Fruit fly (Drosophila melanogaster) whole organism, embryonic: Measurements from ENCODE around the gene gfzf.

ENCODE experiments used
- Ada2b ChIP-seq: fragments of 200-800 bp; sonication (Bioruptor generic); IDR thresholded peaks from 2 replicates; pipeline ENCODE4 v1.3.6; 2022; ENCODE audit warnings: missing biosample characterization, missing genetic modification characterization
- Blimp-1 ChIP-seq: fragments of 200-800 bp; sonication (Bioruptor generic); optimal IDR thresholded peaks from 3 replicates; lab custom pipeline; 2018; ENCODE audit warnings: missing biosample characterization, missing genetic modification characterization, mild to moderate bottlenecking, moderate library complexity, missing genetic modification reagents
- Bteb2 ChIP-seq: fragments of 200-800 bp; sonication (Bioruptor generic); optimal IDR thresholded peaks from 2 replicates; lab custom pipeline; 2016; ENCODE audit warnings: missing biosample characterization, missing genetic modification characterization
- CG10543 ChIP-seq: fragments of 200-800 bp; sonication (Bioruptor generic); optimal IDR thresholded peaks from 3 replicates; lab custom pipeline; 2017; ENCODE audit warnings: missing biosample characterization, mild to moderate bottlenecking, missing genetic modification characterization, moderate library complexity
- CG11695 ChIP-seq: fragments of 200-800 bp; sonication (Bioruptor generic); IDR thresholded peaks from 3 replicates; pipeline ENCODE4 v1.3.6; 2022; ENCODE audit warnings: missing biosample characterization, missing genetic modification characterization
- CG14050 ChIP-seq: fragments of 200-800 bp; sonication (Bioruptor generic); IDR thresholded peaks from 3 replicates; pipeline ENCODE4 v1.3.6; 2022; ENCODE audit warnings: missing biosample characterization, missing genetic modification characterization
- CG1647 ChIP-seq: fragments of 200-800 bp; sonication (Bioruptor generic); optimal IDR thresholded peaks from 3 replicates; lab custom pipeline; 2016; ENCODE audit warnings: missing biosample characterization, missing genetic modification characterization
- CG1792 ChIP-seq: fragments of 200-800 bp; sonication (Bioruptor generic); optimal IDR thresholded peaks from 2 replicates; lab custom pipeline; 2016; ENCODE audit warnings: missing biosample characterization, missing genetic modification characterization
- CG18262 ChIP-seq: fragments of 200-800 bp; optimal IDR thresholded peaks from 3 replicates; lab custom pipeline; 2019; ENCODE audit warnings: missing biosample characterization, mild to moderate bottlenecking, missing genetic modification characterization, moderate library complexity
- CG18619 ChIP-seq: fragments of 200-800 bp; sonication (Bioruptor generic); optimal IDR thresholded peaks from 3 replicates; lab custom pipeline; 2017; ENCODE audit warnings: missing biosample characterization, mild to moderate bottlenecking, missing genetic modification characterization
- CG2199 ChIP-seq: fragments of 200-800 bp; sonication (Bioruptor generic); IDR thresholded peaks from 3 replicates; pipeline ENCODE4 v1.3.6; 2022; ENCODE audit warnings: missing biosample characterization, missing genetic modification characterization
- CG4328 ChIP-seq: fragments of 200-800 bp; sonication (Bioruptor generic); optimal IDR thresholded peaks from 3 replicates; lab custom pipeline; 2017; ENCODE audit warnings: missing biosample characterization, missing genetic modification reagents, missing genetic modification characterization
- CG4360 ChIP-seq: fragments of 200-800 bp; sonication (Bioruptor generic); IDR thresholded peaks from 2 replicates; pipeline ENCODE4 v1.3.6; 2022; ENCODE audit warnings: missing biosample characterization, missing genetic modification characterization
- CG7556 ChIP-seq: fragments of 200-800 bp; sonication (Bioruptor generic); optimal IDR thresholded peaks from 2 replicates; lab custom pipeline; 2017; ENCODE audit warnings: missing biosample characterization, mild to moderate bottlenecking, missing genetic modification characterization
- CG8478 ChIP-seq: fragments of >200 bp; optimal IDR thresholded peaks from 2 replicates; lab custom pipeline; 2018
- D ChIP-seq, 2 experiments: fragments of 200-800 bp in 1 of 2; fragments of >200 bp in 1 of 2; sonication (Bioruptor generic) in 1 of 2; optimal IDR thresholded peaks; 2 replicates in 1 of 2; 3 replicates in 1 of 2; lab custom pipeline; 2017; ENCODE audit warnings: mild to moderate bottlenecking in 1 of 2, missing biosample characterization in 1 of 2, missing genetic modification characterization in 1 of 2, missing genetic modification reagents in 1 of 2
- Elba2 ChIP-seq: fragments of 200-800 bp; sonication (Bioruptor generic); optimal IDR thresholded peaks from 3 replicates; lab custom pipeline; 2016; ENCODE audit warnings: missing biosample characterization, missing genetic modification characterization
- Ets65A ChIP-seq: fragments of 200-800 bp; sonication (Bioruptor generic); peaks from one replicate; lab custom pipeline; 2016; ENCODE audit warnings: missing biosample characterization, missing genetic modification characterization
- Hmx ChIP-seq: fragments of 200-800 bp; sonication (Bioruptor generic); optimal IDR thresholded peaks from 2 replicates; lab custom pipeline; 2016; ENCODE audit warnings: missing biosample characterization, missing genetic modification characterization
- Hr39 ChIP-seq: fragments of >200 bp; optimal IDR thresholded peaks from 2 replicates; lab custom pipeline; 2017
- Med ChIP-seq: fragments of 200-800 bp; sonication (Bioruptor generic); peaks from one replicate; lab custom pipeline; 2016; ENCODE audit warnings: missing biosample characterization, missing genetic modification characterization, mild to moderate bottlenecking, inconsistent platforms, moderate library complexity
- Ravus ChIP-seq: fragments of 200-800 bp; sonication (Bioruptor generic); IDR thresholded peaks from 2 replicates; pipeline ENCODE4 v1.3.6; 2022; ENCODE audit warnings: missing biosample characterization, missing genetic modification characterization
- Sry-δ ChIP-seq: fragments of 200-800 bp; sonication (Bioruptor generic); optimal IDR thresholded peaks from 2 replicates; lab custom pipeline; 2016; ENCODE audit warnings: missing biosample characterization, missing genetic modification characterization
- Stat92E ChIP-seq, 3 experiments: fragments of >200 bp in 2 of 3; fragments of 200-800 bp in 1 of 3; sonication (Bioruptor generic) in 1 of 3; optimal IDR thresholded peaks; 2 replicates each; lab custom pipeline; 2017 to 2019; ENCODE audit warnings: missing biosample characterization in 3 of 3, missing genetic modification characterization in 3 of 3, mild to moderate bottlenecking in 1 of 3, moderate library complexity in 1 of 3
- Taf1 ChIP-seq: fragments of 200-800 bp; sonication (Bioruptor generic); IDR thresholded peaks from 2 replicates; pipeline ENCODE4 v1.3.6; 2022; ENCODE audit warnings: missing biosample characterization, missing genetic modification characterization
- ac ChIP-seq: fragments of 200-800 bp; sonication (Bioruptor generic); optimal IDR thresholded peaks from 3 replicates; lab custom pipeline; 2017; ENCODE audit warnings: missing biosample characterization, mild to moderate bottlenecking, missing genetic modification characterization
- cad ChIP-seq: fragments of >200 bp; optimal IDR thresholded peaks from 2 replicates; lab custom pipeline; 2017; ENCODE audit warnings: missing biosample characterization, missing genetic modification characterization
- chinmo ChIP-seq: fragments of 200-800 bp; sonication (Bioruptor generic); IDR thresholded peaks from 4 replicates; pipeline ENCODE4 v1.3.6; 2022; ENCODE audit warnings: missing biosample characterization, missing genetic modification characterization; ENCODE audit not compliant: partially characterized antibody
- crol ChIP-seq: fragments of 200-800 bp; sonication (Bioruptor generic); IDR thresholded peaks from 2 replicates; pipeline ENCODE4 v1.3.6; 2022; ENCODE audit warnings: missing biosample characterization, missing genetic modification characterization
- da ChIP-seq: fragments of 200-800 bp; sonication (Bioruptor generic); optimal IDR thresholded peaks from 2 replicates; lab custom pipeline; 2016; ENCODE audit warnings: missing biosample characterization, missing genetic modification characterization
- esg ChIP-seq: fragments of 200-800 bp; sonication (Bioruptor generic); conservative IDR thresholded peaks from 2 replicates; pipeline ENCODE4 v1.3.6; 2022; ENCODE audit warnings: missing biosample characterization, missing genetic modification characterization
- eve ChIP-seq, 2 experiments: fragments of >200 bp; optimal IDR thresholded peaks; 2 replicates each; lab custom pipeline; 2017; ENCODE audit warnings: missing biosample characterization in 2 of 2, missing genetic modification characterization in 2 of 2
- gcm2 ChIP-seq: fragments of 200-800 bp; sonication (Bioruptor generic); optimal IDR thresholded peaks from 2 replicates; lab custom pipeline; 2016; ENCODE audit warnings: missing biosample characterization, missing genetic modification characterization
- gfzf ChIP-seq: fragments of 200-800 bp; sonication (Bioruptor generic); optimal IDR thresholded peaks from 2 replicates; lab custom pipeline; 2016; ENCODE audit warnings: missing biosample characterization, mild to moderate bottlenecking, missing genetic modification characterization, moderate library complexity
- hth ChIP-seq: fragments of >200 bp; optimal IDR thresholded peaks from 2 replicates; lab custom pipeline; 2017; ENCODE audit warnings: inconsistent platforms
- ind ChIP-seq: fragments of 200-800 bp; sonication (Bioruptor generic); optimal IDR thresholded peaks from 3 replicates; lab custom pipeline; 2016; ENCODE audit warnings: missing biosample characterization, missing genetic modification characterization
- insv ChIP-seq, 2 experiments: fragments of 200-800 bp; sonication (Bioruptor generic); optimal IDR thresholded peaks; 3 replicates each; lab custom pipeline; 2016 to 2018; ENCODE audit warnings: missing biosample characterization in 2 of 2, missing genetic modification characterization in 2 of 2
- kni ChIP-seq: fragments of 200-800 bp; sonication (Bioruptor generic); optimal IDR thresholded peaks from 3 replicates; lab custom pipeline; 2017; ENCODE audit warnings: mild to moderate bottlenecking, missing biosample characterization, missing genetic modification reagents, missing genetic modification characterization
- onecut ChIP-seq: fragments of 200-800 bp; sonication (Bioruptor generic); IDR thresholded peaks from 2 replicates; pipeline ENCODE4 v1.3.6; 2022; ENCODE audit warnings: missing biosample characterization, missing genetic modification characterization
- pros ChIP-seq: fragments of 200-800 bp; sonication (Bioruptor generic); optimal IDR thresholded peaks from 3 replicates; lab custom pipeline; 2019; ENCODE audit warnings: missing biosample characterization, mild to moderate bottlenecking, missing genetic modification characterization, moderate library complexity
- row ChIP-seq: fragments of 200-800 bp; sonication (Bioruptor generic); IDR thresholded peaks from 3 replicates; pipeline ENCODE4 v1.3.6; 2022; ENCODE audit warnings: missing biosample characterization, missing genetic modification characterization
- sens ChIP-seq: fragments of 200-800 bp; sonication (Bioruptor generic); peaks from one replicate; lab custom pipeline; 2016; ENCODE audit warnings: missing biosample characterization, missing genetic modification characterization
- so ChIP-seq: fragments of 200-800 bp; sonication (Bioruptor generic); IDR thresholded peaks from 3 replicates; pipeline ENCODE4 v1.3.6; 2022; ENCODE audit warnings: missing biosample characterization, missing genetic modification characterization
- trem ChIP-seq: fragments of 200-800 bp; optimal IDR thresholded peaks from 3 replicates; lab custom pipeline; 2019; ENCODE audit warnings: missing biosample characterization, mild to moderate bottlenecking, missing genetic modification characterization, moderate library complexity
- twi ChIP-seq: fragments of 200-800 bp; optimal IDR thresholded peaks from 2 replicates; lab custom pipeline; 2019; ENCODE audit warnings: missing biosample characterization, mild to moderate bottlenecking, missing genetic modification characterization, moderate library complexity

gfzf gene

DNA sequence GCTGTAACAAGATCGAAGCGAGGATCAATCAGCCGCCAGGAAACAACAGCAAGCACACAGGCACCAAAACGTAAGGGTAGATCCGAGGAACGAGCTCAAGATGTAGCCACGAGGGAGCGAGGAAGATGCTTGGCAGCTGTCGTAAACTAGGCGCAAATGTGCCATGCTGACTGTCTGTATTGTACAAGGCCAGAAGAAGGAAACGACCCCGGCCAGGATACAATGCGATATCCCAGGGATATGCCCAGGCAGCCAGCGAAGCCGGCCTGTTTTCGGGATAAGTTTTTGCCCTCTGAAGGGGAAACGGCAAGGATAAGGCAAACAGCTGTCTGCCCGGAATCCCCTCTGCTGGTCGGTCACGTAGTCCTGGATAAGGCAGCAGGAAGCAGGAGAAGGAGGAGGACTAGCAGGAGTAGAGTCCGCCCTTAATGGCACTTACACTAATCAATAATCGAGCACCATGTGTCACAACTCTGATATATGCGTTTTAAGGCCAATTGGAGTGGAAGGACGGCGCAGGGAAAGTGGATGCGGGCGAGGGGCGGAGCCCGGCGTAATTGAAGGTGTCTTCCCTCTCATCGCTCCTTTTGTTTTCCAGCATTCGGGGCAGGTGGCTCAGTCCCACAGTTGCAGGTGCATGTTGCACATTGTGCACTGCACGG, 45.1 kb downstream of the gfzf start:
- TF ChIP-seq onecut (GFP tag; lab: Robert Waterston, UW) (peak; percentile 43; the same call in 1 of the 2 replicates), Taf1 (GFP tag; lab: Robert Waterston, UW) (no peak), CG8478 (no peak), gfzf (no peak), CG18619 (GFP tag; lab: Kevin White, UChicago) (no peak), D (optimal IDR thresholded peaks at IDR 0.05; lab: Kevin White, UChicago) (peak; percentile 94), D (GFP tag; optimal IDR thresholded peaks at IDR 0.05; lab: Kevin White, UChicago) (no peak), chinmo (GFP tag; lab: Robert Waterston, UW) (no peak), Bteb2 (GFP tag; lab: Kevin White, UChicago) (no peak), sens (peak; percentile 70), Med (peak; percentile 9), kni (GFP tag; lab: Kevin White, UChicago) (peak; percentile 50), trem (no peak), Ets65A (peak; percentile 14), esg (GFP tag; lab: Robert Waterston, UW) (no peak), CG1792 (GFP tag; lab: Kevin White, UChicago) (no peak), so (GFP tag; lab: Robert Waterston, UW) (no peak), CG4360 (GFP tag; lab: Robert Waterston, UW) (0 out of 2 replicates have a peak, but pooled peaks have one; percentile 22), ac (GFP tag; lab: Kevin White, UChicago) (peak; percentile 84), CG14050 (GFP tag; lab: Robert Waterston, UW) (no peak), Elba2 (GFP tag; lab: Kevin White, UChicago) (peak; percentile 18), CG2199 (GFP tag; lab: Robert Waterston, UW) (peak; percentile 85), CG18262 (tag; lab: Kevin White, UChicago) (no peak), CG7556 (GFP tag; lab: Kevin White, UChicago) (no peak), Stat92E (GFP tag; optimal IDR thresholded peaks at IDR 0.05; lab: Kevin White, UChicago) (no peak), CG1647 (GFP tag; lab: Kevin White, UChicago) (no peak), eve (GFP tag; optimal IDR thresholded peaks at IDR 0.05; lab: Kevin White, UChicago) (no peak), Hr39 (lab: Kevin White, UChicago) (no peak), Ravus (GFP tag; lab: Robert Waterston, UW) (no peak), pros (GFP tag; lab: Kevin White, UChicago) (peak; percentile 90), Blimp-1 (GFP tag; lab: Kevin White, UChicago) (no peak), insv (GFP tag; optimal IDR thresholded peaks at IDR 0.05; lab: Kevin White, UChicago) (peak in 1 of 2 experiments; percentile 76), CG10543 (GFP tag; lab: Kevin White, UChicago) (no peak), gcm2 (GFP tag; lab: Kevin White, UChicago) (no peak), Ada2b (GFP tag; lab: Robert Waterston, UW) (no peak), da (GFP tag; lab: Kevin White, UChicago) (peak; percentile 30), CG4328 (GFP tag; lab: Kevin White, UChicago) (no peak), hth (peak; percentile 62), cad (GFP tag; lab: Kevin White, UChicago) (peak; percentile 49), row (GFP tag; lab: Robert Waterston, UW) (no peak), Hmx (no peak), Sry-δ (GFP tag; lab: Kevin White, UChicago) (no peak), twi (peak; percentile 93), CG11695 (GFP tag; lab: Robert Waterston, UW) (no peak), crol (GFP tag; lab: Robert Waterston, UW) (peak; percentile 62; the same call in 1 of the 2 replicates), ind (GFP tag; lab: Kevin White, UChicago) (no peak)
